Worm (Caenorhabditis elegans): ENCODE measurements around the gene C50E3.9.

Gene C50E3.9

DNA sequence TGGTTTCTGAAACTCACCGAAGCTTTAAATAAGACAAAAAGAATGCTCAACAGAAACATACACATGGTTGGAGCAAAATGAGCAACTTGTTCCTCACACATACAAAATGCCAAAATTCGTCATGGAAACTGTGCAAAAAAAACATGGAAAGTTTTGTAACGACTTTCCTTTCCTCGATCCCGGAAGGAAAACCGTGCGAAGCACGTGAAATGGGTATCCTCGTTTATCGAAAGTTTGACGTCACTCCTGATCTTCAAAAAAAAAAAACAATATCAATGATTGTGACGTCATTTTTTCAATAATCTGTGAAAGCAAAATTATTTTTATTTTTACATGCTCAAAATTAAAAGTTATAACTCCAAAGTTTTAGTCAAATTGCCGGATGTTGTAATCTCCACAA is 29.8 kb downstream of the C50E3.9 start, which contains the start of gene clec-212:
Gene clec-212, minus strand, starts transcription at position 101 of the 400 bp plus-strand sequence.
- no peak for TF ChIP-seq him-1 (tag; optimal IDR thresholded peaks at IDR 0.05)
- no peak for TF ChIP-seq W03F9.2 (tag; optimal IDR thresholded peaks at IDR 0.05)
- TF ChIP-seq dao-5 (tag; optimal IDR thresholded peaks at IDR 0.05) = no peak

DNA sequence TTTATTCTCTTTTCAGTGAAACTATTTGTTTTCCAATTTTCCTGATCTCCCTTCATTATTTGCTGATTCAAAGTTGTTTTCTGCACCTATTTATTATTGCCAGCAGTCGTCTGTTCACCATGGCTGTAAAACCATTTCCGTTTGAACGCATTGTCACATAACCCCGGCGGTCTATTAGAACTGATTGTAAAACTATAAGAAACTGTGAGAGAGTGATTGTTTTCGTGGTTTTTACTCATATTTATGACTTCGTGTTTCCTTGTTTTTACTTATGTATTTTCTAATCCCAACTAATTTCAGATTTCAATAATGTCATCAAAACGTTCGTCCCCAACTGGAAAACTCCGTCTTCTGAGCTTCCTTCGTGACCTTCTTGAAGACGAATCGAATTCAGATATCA is 37.1 kb downstream of the C50E3.9 start, which contains the start of gene F19F10.1:
Gene F19F10.1, plus strand, starts transcription at position 301 of the 400 bp plus-strand sequence.
- no peak for TF ChIP-seq W03F9.2 (tag; optimal IDR thresholded peaks at IDR 0.05)
- no peak for TF ChIP-seq him-1 (tag; optimal IDR thresholded peaks at IDR 0.05)
- no peak for TF ChIP-seq dao-5 (tag; optimal IDR thresholded peaks at IDR 0.05)

DNA sequence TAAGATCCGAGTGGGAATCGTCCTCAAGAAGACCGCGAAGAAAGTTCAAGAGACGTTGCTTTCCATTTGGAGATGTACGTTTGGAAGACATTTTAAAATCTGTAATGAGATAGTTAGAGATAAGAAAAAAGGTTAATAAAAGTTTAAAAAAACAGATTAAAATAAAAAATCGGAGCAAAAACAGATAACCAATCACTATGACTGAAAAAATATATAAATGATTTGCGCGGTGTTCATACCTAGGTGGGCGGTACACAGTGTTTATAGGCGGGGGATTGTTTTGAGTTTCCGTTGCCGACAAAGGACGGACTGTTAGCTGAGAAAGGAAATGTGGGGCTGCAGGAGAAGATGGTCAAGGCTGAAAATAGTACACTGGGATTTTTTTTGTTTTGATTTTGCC is 41.4 kb downstream of the C50E3.9 start, which contains the start of gene ets-7:
Gene ets-7, minus strand, starts transcription at position 101 of the 400 bp plus-strand sequence.
- TF ChIP-seq W03F9.2 (tag; optimal IDR thresholded peaks at IDR 0.05) = no peak
- no peak for TF ChIP-seq him-1 (tag; optimal IDR thresholded peaks at IDR 0.05)
- no peak for TF ChIP-seq dao-5 (tag; optimal IDR thresholded peaks at IDR 0.05)

DNA sequence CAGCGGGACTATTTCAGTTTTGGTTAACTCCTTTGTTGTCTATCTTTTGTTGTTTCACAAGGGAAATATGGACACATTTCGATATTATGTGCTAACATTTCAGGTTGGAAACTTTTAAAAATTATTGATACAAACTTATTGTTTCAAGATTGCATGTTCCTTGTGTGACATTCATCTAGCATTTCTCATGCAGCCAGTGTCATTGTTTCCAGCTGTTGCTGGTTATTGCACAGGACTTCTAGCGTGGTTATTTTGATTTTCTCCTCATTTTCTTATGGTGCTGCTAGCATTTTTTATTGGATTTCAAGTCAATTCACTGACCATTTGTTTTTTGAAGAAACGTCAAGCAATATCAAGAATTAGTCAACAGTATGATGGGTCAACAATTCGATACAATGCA is 44.2 kb downstream of the C50E3.9 start:
- TF ChIP-seq dao-5 (tag; optimal IDR thresholded peaks at IDR 0.05) (no peak), W03F9.2 (tag; optimal IDR thresholded peaks at IDR 0.05) (no peak), him-1 (tag; optimal IDR thresholded peaks at IDR 0.05) (no peak)

DNA sequence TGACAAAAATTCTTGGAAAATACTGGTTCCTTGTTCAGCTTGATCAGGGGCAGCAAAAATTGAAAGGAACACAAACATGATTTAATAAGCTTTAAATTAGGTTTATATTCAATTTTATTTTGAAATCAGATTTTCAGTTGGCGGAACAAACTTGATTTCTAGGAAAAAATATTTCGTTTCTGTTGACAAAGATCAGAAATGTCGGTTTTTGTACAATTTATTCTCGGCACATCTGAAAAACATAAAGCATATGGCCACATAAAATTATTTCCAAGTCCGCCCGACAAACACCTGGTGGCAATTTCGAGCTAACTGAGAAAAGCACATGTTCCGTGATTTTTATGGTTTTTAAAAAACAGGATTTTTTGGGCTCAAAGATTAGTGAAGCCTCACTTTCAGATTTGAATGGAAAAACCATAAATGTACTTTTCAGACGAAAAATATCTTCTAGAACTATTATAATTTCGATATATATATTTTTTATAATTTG is 46.1 kb downstream of the C50E3.9 start, which contains the start of gene ttr-10:
Gene ttr-10, minus strand, starts transcription at position 51 of the 490 bp plus-strand sequence.
- TF ChIP-seq him-1 (tag; optimal IDR thresholded peaks at IDR 0.05) (no peak), W03F9.2 (tag; optimal IDR thresholded peaks at IDR 0.05) (no peak), dao-5 (tag; optimal IDR thresholded peaks at IDR 0.05) (no peak)

DNA sequence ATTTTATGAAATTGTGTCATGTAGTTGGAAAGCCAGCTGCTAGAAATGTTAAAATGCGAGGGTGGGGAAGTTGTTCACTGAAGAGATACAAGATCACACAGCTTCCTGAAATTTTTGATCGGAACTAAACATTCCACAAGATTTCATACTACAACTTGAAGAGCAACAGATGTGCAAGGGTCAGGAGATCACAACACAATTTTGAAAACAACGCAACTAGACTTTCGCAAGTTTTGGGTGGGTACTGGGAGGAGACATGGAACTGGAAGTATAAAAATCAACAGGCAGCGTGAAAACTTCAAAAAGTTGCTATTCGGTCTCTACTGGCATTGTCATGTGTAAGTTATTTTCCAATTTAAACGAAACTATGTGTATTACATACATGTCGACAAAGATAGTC is 48.2 kb downstream of the C50E3.9 start, which contains the start of gene F19F10.3:
Gene F19F10.3, plus strand, starts transcription at position 301 of the 400 bp plus-strand sequence.
- TF ChIP-seq him-1 (tag; optimal IDR thresholded peaks at IDR 0.05) (no peak), W03F9.2 (tag; optimal IDR thresholded peaks at IDR 0.05) (no peak), dao-5 (tag; optimal IDR thresholded peaks at IDR 0.05) (no peak)

All from whole organism, L4/young adult.